Worm (Caenorhabditis elegans) whole organism, late embryonic: Measurements from ENCODE around the gene C18A11.3.

ENCODE experiments used
- ets-4 ChIP-seq: sonication (generic microtip); optimal IDR thresholded peaks from 2 replicates; lab custom pipeline; 2016; ENCODE audit warnings: missing genetic modification characterization, missing compliant biosample characterization
- hlh-6 ChIP-seq: sonication (generic microtip); optimal IDR thresholded peaks from 2 replicates; lab custom pipeline; 2016; ENCODE audit warnings: missing genotype, missing genetic modification characterization, missing compliant biosample characterization
- sdc-2 ChIP-seq: sonication (generic microtip); optimal IDR thresholded peaks from 2 replicates; lab custom pipeline; 2016; ENCODE audit warnings: missing genotype, missing genetic modification characterization, missing compliant biosample characterization
- sox-4 ChIP-seq: sonication (generic microtip); optimal IDR thresholded peaks from 2 replicates; lab custom pipeline; 2017; ENCODE audit warnings: mild to moderate bottlenecking, missing genetic modification characterization, inconsistent platforms, missing compliant biosample characterization
- zip-5 ChIP-seq: sonication (generic microtip); optimal IDR thresholded peaks from 2 replicates; lab custom pipeline; 2016; ENCODE audit warnings: missing genetic modification characterization, missing compliant biosample characterization

DNA sequence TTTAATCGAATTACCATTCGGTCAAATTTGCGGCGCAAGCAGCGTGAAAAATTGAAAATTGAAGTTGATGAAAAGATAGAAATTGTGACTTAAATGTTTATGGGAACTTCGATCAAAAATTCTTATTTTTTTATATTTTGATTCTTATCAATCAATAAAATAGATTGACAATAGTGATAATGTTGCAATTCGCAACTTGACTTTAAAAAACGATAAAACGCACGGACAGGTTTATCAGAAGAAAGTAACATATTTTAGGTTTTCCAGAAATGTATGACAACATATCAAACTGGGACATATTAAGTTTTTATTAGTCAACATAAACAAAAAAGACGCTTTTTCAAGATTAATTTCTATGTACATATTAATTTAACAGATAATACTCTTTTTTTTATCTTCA is 22.4 kb downstream of the C18A11.3 start:
- no peak for TF ChIP-seq ets-4 (tag; lab: Kevin White, UChicago)
- no peak for TF ChIP-seq sdc-2
- TF ChIP-seq sox-4 (tag; lab: Kevin White, UChicago) = no peak
- TF ChIP-seq hlh-6 = no peak
- no peak for TF ChIP-seq zip-5 (tag; lab: Kevin White, UChicago)
